Worm (Caenorhabditis elegans) whole organism, young adult: Measurements from ENCODE around the gene K10D11.7.

Experiments used
- F23B12.7 ChIP-seq: sonication (generic microtip); optimal IDR thresholded peaks from 2 replicates; lab custom pipeline; 2017; ENCODE audit warnings: missing genetic modification characterization, mild to moderate bottlenecking, missing compliant biosample characterization, antibody characterized with exemption, moderate library complexity; ENCODE audit not compliant: insufficient read depth
- F33H1.4 ChIP-seq: fragments of 200-800 bp; sonication (Bioruptor generic); IDR thresholded peaks from 2 replicates; pipeline ENCODE4 v1.3.6; 2022; ENCODE audit warnings: missing genetic modification reagents, missing genetic modification characterization, missing compliant biosample characterization
- lsy-27 ChIP-seq: sonication (generic microtip); optimal IDR thresholded peaks from 2 replicates; lab custom pipeline; 2017; ENCODE audit warnings: missing genetic modification characterization, mild to moderate bottlenecking, missing compliant biosample characterization, antibody characterized with exemption, missing genotype, borderline replicate concordance; ENCODE audit not compliant: insufficient read depth
- snpc-4 ChIP-seq, 5 experiments: fragments of 150-350 bp in 1 of 5; sonication (generic microtip) in 4 of 5; optimal IDR thresholded peaks; 2 replicates each; lab custom pipeline; 2014 to 2018; ENCODE audit warnings: missing genetic modification characterization in 5 of 5, missing biosample characterization in 3 of 5, antibody characterized with exemption in 2 of 5, mild to moderate bottlenecking in 2 of 5, missing compliant biosample characterization in 2 of 5, missing genotype in 2 of 5, moderate library complexity in 2 of 5, missing genetic modification reagents in 1 of 5

DNA sequence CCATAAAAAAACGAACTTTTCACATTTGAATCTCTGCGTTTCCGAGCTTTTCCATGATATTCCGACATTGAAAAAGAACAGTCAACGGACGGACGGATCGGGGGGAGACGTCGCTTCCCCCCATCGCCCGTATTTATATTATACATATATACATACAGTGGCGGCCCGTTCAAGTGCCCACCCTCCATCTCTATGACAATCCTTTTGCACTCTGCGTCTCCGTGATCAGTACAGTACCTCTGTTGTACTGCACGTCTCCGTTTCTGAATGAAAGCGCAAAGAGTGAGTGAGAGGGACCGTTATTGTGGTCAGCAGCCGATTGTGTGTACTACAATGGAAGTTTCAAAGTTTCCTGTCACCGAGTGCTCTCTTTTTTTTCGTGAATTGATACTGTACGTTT lies 3.3 kb upstream of the K10D11.7 start:
- TF ChIP-seq snpc-4 (GFP tag; optimal IDR thresholded peaks at IDR 0.05; lab: Kevin White, UChicago) (no peak), snpc-4 (tag; optimal IDR thresholded peaks at IDR 0.05; lab: Kevin White, UChicago) (no peak), F23B12.7 (tag; lab: Kevin White, UChicago) (no peak), lsy-27 (no peak), F33H1.4 (no peak)
